Fruit fly (Drosophila melanogaster) whole organism, pupa: Measurements from ENCODE around the gene Grip.

Source experiments
- CG10348 ChIP-seq: fragments of 200-800 bp; sonication (Bioruptor generic); IDR thresholded peaks from 2 replicates; pipeline ENCODE4 v1.3.6; 2022; ENCODE audit warnings: missing biosample characterization, missing genetic modification characterization
- CG12605 ChIP-seq: fragments of 200-800 bp; sonication (Bioruptor generic); IDR thresholded peaks from 2 replicates; pipeline ENCODE4 v1.3.6; 2022; ENCODE audit warnings: missing biosample characterization, missing genetic modification characterization
- CG13204 ChIP-seq: fragments of 200-800 bp; sonication (Bioruptor generic); optimal IDR thresholded peaks from 2 replicates; lab custom pipeline; 2018; ENCODE audit warnings: missing biosample characterization, mild to moderate bottlenecking, missing genetic modification characterization, moderate library complexity
- CG14655 ChIP-seq: fragments of 200-800 bp; sonication (Bioruptor generic); optimal IDR thresholded peaks from 3 replicates; lab custom pipeline; 2017; ENCODE audit warnings: mild to moderate bottlenecking, missing biosample characterization, missing genetic modification reagents, missing genetic modification characterization
- CG15710 ChIP-seq: fragments of 200-800 bp; sonication (Bioruptor generic); optimal IDR thresholded peaks from 2 replicates; lab custom pipeline; 2018; ENCODE audit warnings: missing biosample characterization, mild to moderate bottlenecking, missing genetic modification characterization, moderate library complexity
- CG17806 ChIP-seq: fragments of 200-800 bp; sonication (Bioruptor generic); optimal IDR thresholded peaks from 2 replicates; lab custom pipeline; 2018; ENCODE audit warnings: missing biosample characterization, mild to moderate bottlenecking, missing genetic modification characterization, moderate library complexity
- CG32121 ChIP-seq: fragments of 200-800 bp; sonication (Bioruptor generic); IDR thresholded peaks from 2 replicates; pipeline ENCODE4 v1.3.6; 2022; ENCODE audit warnings: missing biosample characterization, missing genetic modification characterization
- CG34367 ChIP-seq: fragments of 200-800 bp; sonication (Bioruptor generic); optimal IDR thresholded peaks from 2 replicates; lab custom pipeline; 2018; ENCODE audit warnings: missing biosample characterization, mild to moderate bottlenecking, missing genetic modification characterization
- CG4496 ChIP-seq: fragments of 200-800 bp; sonication (Bioruptor generic); IDR thresholded peaks from 3 replicates; pipeline ENCODE4 v1.3.6; 2022; ENCODE audit warnings: missing biosample characterization, missing genetic modification characterization
- CG8159 ChIP-seq: fragments of 200-800 bp; sonication (Bioruptor generic); optimal IDR thresholded peaks from 3 replicates; lab custom pipeline; 2018; ENCODE audit warnings: missing biosample characterization, mild to moderate bottlenecking, missing genetic modification characterization, moderate library complexity
- CG8301 ChIP-seq: fragments of 200-800 bp; sonication (Bioruptor generic); optimal IDR thresholded peaks from 2 replicates; lab custom pipeline; 2018; ENCODE audit warnings: missing biosample characterization, mild to moderate bottlenecking, missing genetic modification characterization
- CG9948 ChIP-seq: fragments of 200-800 bp; sonication (Bioruptor generic); optimal IDR thresholded peaks from 2 replicates; lab custom pipeline; 2018; ENCODE audit warnings: missing biosample characterization, mild to moderate bottlenecking, missing genetic modification characterization, moderate library complexity
- D1 ChIP-seq: fragments of 200-800 bp; sonication (Bioruptor generic); optimal IDR thresholded peaks from 2 replicates; lab custom pipeline; 2018; ENCODE audit warnings: missing biosample characterization, mild to moderate bottlenecking, missing genetic modification characterization, moderate library complexity
- EcR ChIP-seq: fragments of 200-800 bp; sonication (Bioruptor generic); optimal IDR thresholded peaks from 3 replicates; lab custom pipeline; 2019; ENCODE audit warnings: missing biosample characterization, missing genetic modification characterization, mild to moderate bottlenecking, moderate library complexity, missing genetic modification reagents
- Ets98B ChIP-seq: fragments of 200-800 bp; sonication (Bioruptor generic); IDR thresholded peaks from 2 replicates; pipeline ENCODE4 v1.3.6; 2022; ENCODE audit warnings: missing biosample characterization, missing genetic modification characterization
- Pif1A ChIP-seq: fragments of 200-800 bp; sonication (Bioruptor generic); optimal IDR thresholded peaks from 3 replicates; lab custom pipeline; 2016; ENCODE audit warnings: missing biosample characterization, missing genetic modification characterization
- Pif1B ChIP-seq: fragments of 200-800 bp; sonication (Bioruptor generic); optimal IDR thresholded peaks from 3 replicates; lab custom pipeline; 2016; ENCODE audit warnings: missing biosample characterization, missing genetic modification characterization
- Snoo ChIP-seq: fragments of 200-800 bp; sonication (Bioruptor generic); optimal IDR thresholded peaks from 3 replicates; lab custom pipeline; 2017; ENCODE audit warnings: missing biosample characterization, mild to moderate bottlenecking, missing genetic modification characterization, inconsistent platforms
- fd96Ca ChIP-seq: fragments of 200-800 bp; sonication (Bioruptor generic); IDR thresholded peaks from 3 replicates; pipeline ENCODE4 v1.3.6; 2022; ENCODE audit warnings: missing biosample characterization, missing genetic modification characterization
- gl ChIP-seq: fragments of 200-800 bp; sonication (Bioruptor generic); optimal IDR thresholded peaks from 2 replicates; lab custom pipeline; 2018; ENCODE audit warnings: missing biosample characterization, mild to moderate bottlenecking, missing genetic modification characterization
- rn ChIP-seq: fragments of 200-800 bp; sonication (Bioruptor generic); IDR thresholded peaks from 2 replicates; pipeline ENCODE4 v1.3.6; 2022; ENCODE audit warnings: missing biosample characterization, missing genetic modification characterization

The Grip gene

dm6 chrX:6021414-6021813, 55.3 kb downstream of the Grip start:
- no peak for TF ChIP-seq CG13204 (GFP tag; lab: Kevin White, UChicago)
- no peak for TF ChIP-seq CG10348 (GFP tag; lab: Robert Waterston, UW)
- TF ChIP-seq Ets98B = no peak
- TF ChIP-seq CG34367 = no peak
- TF ChIP-seq CG9948 (tag; lab: Kevin White, UChicago) = no peak
- TF ChIP-seq rn (GFP tag; lab: Robert Waterston, UW) = no peak
- no peak for TF ChIP-seq Pif1B
- no peak for TF ChIP-seq CG14655 (GFP tag; lab: Kevin White, UChicago)
- no peak for TF ChIP-seq CG4496 (GFP tag; lab: Robert Waterston, UW)
- TF ChIP-seq CG8301 = no peak
- TF ChIP-seq D1 (tag; lab: Kevin White, UChicago) = no peak
- TF ChIP-seq fd96Ca (GFP tag; lab: Robert Waterston, UW) = 0 out of 3 replicates have a peak, but pooled peaks have one; percentile 12
- no peak for TF ChIP-seq CG12605
- TF ChIP-seq CG17806 (tag; lab: Kevin White, UChicago) = peak; percentile 8
- TF ChIP-seq EcR (GFP tag; lab: Kevin White, UChicago) = no peak
- peak; percentile 17 for TF ChIP-seq Snoo (tag; lab: Kevin White, UChicago)
- TF ChIP-seq gl = no peak
- peak; percentile 1 for TF ChIP-seq CG8159
- TF ChIP-seq, all 21 proteins: peak for 4

- TF ChIP-seq Snoo (tag; lab: Kevin White, UChicago) (peak; percentile 29), Pif1A (peak; percentile 51), Pif1B (peak; percentile 39), CG32121 (GFP tag; lab: Robert Waterston, UW) (no peak), CG12605 (0 out of 2 replicates have a peak, but pooled peaks have one; percentile 36), Ets98B (no peak), CG4496 (GFP tag; lab: Robert Waterston, UW) (peak; percentile 27; the same call in 1 of the 3 replicates), CG8159 (peak; percentile 57), CG15710 (tag; lab: Kevin White, UChicago) (peak; percentile 56), CG8301 (peak; percentile 35), CG34367 (peak; percentile 23), CG14655 (GFP tag; lab: Kevin White, UChicago) (peak; percentile 65), CG17806 (tag; lab: Kevin White, UChicago) (peak; percentile 67), gl (no peak), CG9948 (tag; lab: Kevin White, UChicago) (peak; percentile 65), fd96Ca (GFP tag; lab: Robert Waterston, UW) (no peak)
Measured at dm6 chrX:6022090-6022489, 56.0 kb downstream of the Grip start.

- TF ChIP-seq gl (peak; percentile 11), CG4496 (GFP tag; lab: Robert Waterston, UW) (peak; percentile 50; the same call in 1 of the 3 replicates), Ets98B (no peak), CG14655 (GFP tag; lab: Kevin White, UChicago) (no peak), EcR (GFP tag; lab: Kevin White, UChicago) (peak; percentile 41), Pif1A (peak; percentile 22), CG8159 (peak; percentile 73), CG32121 (GFP tag; lab: Robert Waterston, UW) (no peak), CG8301 (no peak), CG15710 (tag; lab: Kevin White, UChicago) (peak; percentile 66), fd96Ca (GFP tag; lab: Robert Waterston, UW) (no peak), CG17806 (tag; lab: Kevin White, UChicago) (peak; percentile 54), CG34367 (peak; percentile 39), Pif1B (peak; percentile 32), rn (GFP tag; lab: Robert Waterston, UW) (0 out of 2 replicates have a peak, but pooled peaks have one; percentile 10), D1 (tag; lab: Kevin White, UChicago) (no peak), CG10348 (GFP tag; lab: Robert Waterston, UW) (no peak), CG12605 (no peak), CG13204 (GFP tag; lab: Kevin White, UChicago) (peak; percentile 6), Snoo (tag; lab: Kevin White, UChicago) (peak; percentile 27), CG9948 (tag; lab: Kevin White, UChicago) (peak; percentile 38)
- TF ChIP-seq, all 21 proteins: peak for 13
Measured at dm6 chrX:6024638-6025037, 58.6 kb downstream of the Grip start.

- TF ChIP-seq CG15710 (tag; lab: Kevin White, UChicago) (peak; percentile 71), Snoo (tag; lab: Kevin White, UChicago) (peak; percentile 34), Pif1A (peak; percentile 58), CG10348 (GFP tag; lab: Robert Waterston, UW) (no peak), CG12605 (peak; percentile 68), CG8301 (peak; percentile 56), CG13204 (GFP tag; lab: Kevin White, UChicago) (peak; percentile 27), CG4496 (GFP tag; lab: Robert Waterston, UW) (peak; percentile 87), CG32121 (GFP tag; lab: Robert Waterston, UW) (peak; percentile 51; the same call in 1 of the 2 replicates), EcR (GFP tag; lab: Kevin White, UChicago) (no peak), fd96Ca (GFP tag; lab: Robert Waterston, UW) (peak; percentile 31; the same call in 1 of the 3 replicates), D1 (tag; lab: Kevin White, UChicago) (no peak), CG17806 (tag; lab: Kevin White, UChicago) (peak; percentile 64), Pif1B (peak; percentile 53), CG14655 (GFP tag; lab: Kevin White, UChicago) (peak; percentile 65), Ets98B (peak; percentile 72), gl (peak; percentile 43), CG8159 (peak; percentile 75), rn (GFP tag; lab: Robert Waterston, UW) (0 out of 2 replicates have a peak, but pooled peaks have one; percentile 16), CG34367 (peak; percentile 56), CG9948 (tag; lab: Kevin White, UChicago) (peak; percentile 54)
Measured at dm6 chrX:6027846-6028245, 61.8 kb downstream of the Grip start.

dm6 chrX:6029015-6029414, 62.9 kb downstream of the Grip start:
- TF ChIP-seq CG34367 (no peak), Snoo (tag; lab: Kevin White, UChicago) (no peak), Pif1A (no peak), CG13204 (GFP tag; lab: Kevin White, UChicago) (no peak), CG9948 (tag; lab: Kevin White, UChicago) (no peak), CG32121 (GFP tag; lab: Robert Waterston, UW) (no peak), EcR (GFP tag; lab: Kevin White, UChicago) (no peak), Ets98B (no peak), CG8159 (no peak), CG8301 (no peak), D1 (tag; lab: Kevin White, UChicago) (no peak), CG14655 (GFP tag; lab: Kevin White, UChicago) (no peak), CG12605 (no peak), Pif1B (no peak), gl (no peak), CG10348 (GFP tag; lab: Robert Waterston, UW) (no peak), CG15710 (tag; lab: Kevin White, UChicago) (no peak), CG4496 (GFP tag; lab: Robert Waterston, UW) (no peak), rn (GFP tag; lab: Robert Waterston, UW) (no peak)
